Fruit fly (Drosophila melanogaster) whole organism, pupa: ENCODE data around the gene eIF4E3.

ENCODE experiments used
- CG4496 ChIP-seq: fragments of 200-800 bp; sonication (Bioruptor generic); IDR thresholded peaks from 3 replicates; pipeline ENCODE4 v1.3.6; 2022; ENCODE audit warnings: missing biosample characterization, missing genetic modification characterization
- D1 ChIP-seq: fragments of 200-800 bp; sonication (Bioruptor generic); optimal IDR thresholded peaks from 2 replicates; lab custom pipeline; 2018; ENCODE audit warnings: missing biosample characterization, mild to moderate bottlenecking, missing genetic modification characterization, moderate library complexity
- Snoo ChIP-seq: fragments of 200-800 bp; sonication (Bioruptor generic); optimal IDR thresholded peaks from 3 replicates; lab custom pipeline; 2017; ENCODE audit warnings: missing biosample characterization, mild to moderate bottlenecking, missing genetic modification characterization, inconsistent platforms

dm6 chr3L:8202317-8202842 lies 26.6 kb upstream of the eIF4E3 start, which contains the start of the genes CG7366 and CG13679:
- TF ChIP-seq D1 (tag; lab: Kevin White, UChicago) (no peak), CG4496 (GFP tag; lab: Robert Waterston, UW) (no peak), Snoo (tag; lab: Kevin White, UChicago) (no peak)
